Worm (Caenorhabditis elegans) whole organism, early embryonic: ENCODE measurements around the gene F48G7.9.

Experiments used
- ama-1 ChIP-seq: fragments of 150-350 bp; optimal IDR thresholded peaks from 2 replicates; lab custom pipeline; 2014
- ceh-13 ChIP-seq: fragments of 200-800 bp; sonication (Bioruptor generic); optimal IDR thresholded peaks from 2 replicates; lab custom pipeline; 2018; ENCODE audit warnings: mild to moderate bottlenecking, missing genetic modification characterization, missing compliant biosample characterization
- ceh-36 ChIP-seq: sonication (generic microtip); optimal IDR thresholded peaks from 2 replicates; lab custom pipeline; 2016; ENCODE audit warnings: missing genetic modification characterization, inconsistent platforms, missing compliant biosample characterization
- ets-7 ChIP-seq: sonication (generic microtip); optimal IDR thresholded peaks from 2 replicates; lab custom pipeline; 2016; ENCODE audit warnings: missing genotype, missing genetic modification characterization, missing compliant biosample characterization
- flt-1 ChIP-seq: fragments of 200-800 bp; sonication (Bioruptor generic); IDR thresholded peaks from 2 replicates; pipeline ENCODE4 v1.3.6; 2022; ENCODE audit warnings: missing genetic modification characterization, missing compliant biosample characterization
- hmbx-1 ChIP-seq: sonication (generic microtip); optimal IDR thresholded peaks from 2 replicates; lab custom pipeline; 2016; ENCODE audit warnings: mild to moderate bottlenecking, missing genetic modification characterization, missing compliant biosample characterization
- hmg-4 ChIP-seq: fragments of 200-800 bp; sonication (Bioruptor generic); optimal IDR thresholded peaks from 2 replicates; lab custom pipeline; 2018; ENCODE audit warnings: mild to moderate bottlenecking, missing genetic modification characterization, missing compliant biosample characterization
- hnd-1 ChIP-seq: sonication (generic microtip); optimal IDR thresholded peaks from 2 replicates; lab custom pipeline; 2016; ENCODE audit warnings: missing genetic modification characterization, missing compliant biosample characterization
- pes-1 ChIP-seq: fragments of 200-800 bp; sonication (Bioruptor generic); IDR thresholded peaks from 2 replicates; pipeline ENCODE4 v1.3.6; 2022; ENCODE audit warnings: missing genetic modification reagents, missing genetic modification characterization, missing compliant biosample characterization
- scrt-1 ChIP-seq: fragments of 200-800 bp; sonication (Bioruptor generic); IDR thresholded peaks from 2 replicates; pipeline ENCODE4 v1.3.6; 2022; ENCODE audit warnings: missing genetic modification characterization, missing compliant biosample characterization
- sea-1 ChIP-seq: fragments of 200-800 bp; sonication (Bioruptor generic); conservative IDR thresholded peaks from 2 replicates; pipeline ENCODE4 v1.3.6; 2022; ENCODE audit warnings: missing genetic modification characterization, missing compliant biosample characterization
- tbx-11 ChIP-seq: fragments of 200-800 bp; sonication (Bioruptor generic); IDR thresholded peaks from 2 replicates; pipeline ENCODE4 v1.3.6; 2022; ENCODE audit warnings: missing genetic modification characterization, missing compliant biosample characterization
- tbx-37 ChIP-seq: fragments of 200-800 bp; sonication (Bioruptor generic); conservative IDR thresholded peaks from 2 replicates; pipeline ENCODE4 v1.3.6; 2022; ENCODE audit warnings: missing genetic modification reagents, missing genetic modification characterization, missing compliant biosample characterization
- tra-4 ChIP-seq: sonication (generic microtip); optimal IDR thresholded peaks from 2 replicates; lab custom pipeline; 2017; ENCODE audit warnings: missing genetic modification characterization, missing compliant biosample characterization

- TF ChIP-seq ets-7 (no peak), tra-4 (no peak), sea-1 (GFP tag; lab: Robert Waterston, UW) (no peak), ama-1 (lab: Kevin White, UChicago) (no peak), hmbx-1 (tag; lab: Kevin White, UChicago) (no peak), pes-1 (GFP tag; lab: Robert Waterston, UW) (no peak), flt-1 (no peak), scrt-1 (GFP tag; lab: Robert Waterston, UW) (no peak), ceh-13 (GFP tag; lab: Kevin White, UChicago) (no peak), ceh-36 (tag; lab: Kevin White, UChicago) (no peak), hnd-1 (tag; lab: Kevin White, UChicago) (no peak), tbx-37 (GFP tag; lab: Robert Waterston, UW) (no peak), tbx-11 (GFP tag; lab: Robert Waterston, UW) (no peak), hmg-4 (GFP tag; lab: Kevin White, UChicago) (no peak)
Measured at ce11 chrV:638328-638727, 9.9 kb upstream of the F48G7.9 start, which contains the start of gene srj-37.
